Fruit fly (Drosophila melanogaster) whole organism, embryonic: ENCODE results near the gene Cyp12a5.

Experiments used
- ATbp ChIP-seq: fragments of 200-800 bp; sonication (Bioruptor generic); optimal IDR thresholded peaks from 2 replicates; lab custom pipeline; 2017; ENCODE audit warnings: missing biosample characterization, mild to moderate bottlenecking, missing genetic modification characterization, missing genetic modification reagents
- Aef1 ChIP-seq: fragments of 200-800 bp; sonication (Bioruptor generic); IDR thresholded peaks from 3 replicates; pipeline ENCODE4 v1.3.6; 2022; ENCODE audit warnings: missing biosample characterization, missing genetic modification characterization
- Blimp-1 ChIP-seq: fragments of 200-800 bp; sonication (Bioruptor generic); optimal IDR thresholded peaks from 3 replicates; lab custom pipeline; 2018; ENCODE audit warnings: missing biosample characterization, missing genetic modification characterization, mild to moderate bottlenecking, moderate library complexity, missing genetic modification reagents
- CG10209 ChIP-seq: fragments of 200-800 bp; sonication (Bioruptor generic); optimal IDR thresholded peaks from 3 replicates; lab custom pipeline; 2017; ENCODE audit warnings: missing biosample characterization, mild to moderate bottlenecking, missing genetic modification characterization, missing genetic modification reagents
- CG10267 ChIP-seq: fragments of 200-800 bp; sonication (Bioruptor generic); optimal IDR thresholded peaks from 2 replicates; lab custom pipeline; 2018; ENCODE audit warnings: missing biosample characterization, mild to moderate bottlenecking, missing genetic modification characterization, moderate library complexity
- CG10959 ChIP-seq: fragments of 200-800 bp; sonication (Bioruptor generic); IDR thresholded peaks from 2 replicates; pipeline ENCODE4 v1.3.6; 2022; ENCODE audit warnings: missing biosample characterization, missing genetic modification characterization
- CG14667 ChIP-seq: fragments of 200-800 bp; sonication (Bioruptor generic); IDR thresholded peaks from 2 replicates; pipeline ENCODE4 v1.3.6; 2022; ENCODE audit warnings: missing biosample characterization, missing genetic modification characterization
- CG1647 ChIP-seq: fragments of 200-800 bp; sonication (Bioruptor generic); optimal IDR thresholded peaks from 3 replicates; lab custom pipeline; 2016; ENCODE audit warnings: missing biosample characterization, missing genetic modification characterization
- CG16813 ChIP-seq: fragments of 200-800 bp; sonication (Bioruptor generic); IDR thresholded peaks from 3 replicates; pipeline ENCODE4 v1.3.6; 2022; ENCODE audit warnings: missing biosample characterization, missing genetic modification characterization; ENCODE audit not compliant: partially characterized antibody
- CG17328 ChIP-seq: fragments of 200-800 bp; sonication (Bioruptor generic); IDR thresholded peaks from 2 replicates; pipeline ENCODE4 v1.3.6; 2022; ENCODE audit warnings: missing biosample characterization, missing genetic modification characterization
- CG17359 ChIP-seq: fragments of 200-800 bp; sonication (Bioruptor generic); optimal IDR thresholded peaks from 3 replicates; lab custom pipeline; 2018; ENCODE audit warnings: missing biosample characterization, mild to moderate bottlenecking, missing genetic modification characterization, moderate library complexity
- CG17829 ChIP-seq: fragments of 200-800 bp; optimal IDR thresholded peaks from 2 replicates; lab custom pipeline; 2019; ENCODE audit warnings: missing biosample characterization, mild to moderate bottlenecking, missing genetic modification characterization, moderate library complexity
- CG1832 ChIP-seq: fragments of 200-800 bp; sonication (Bioruptor generic); optimal IDR thresholded peaks from 2 replicates; lab custom pipeline; 2017; ENCODE audit warnings: missing biosample characterization, mild to moderate bottlenecking, missing genetic modification characterization, inconsistent platforms
- CG2678 ChIP-seq: fragments of 200-800 bp; sonication (Bioruptor generic); optimal IDR thresholded peaks from 3 replicates; lab custom pipeline; 2019; ENCODE audit warnings: missing biosample characterization, mild to moderate bottlenecking, missing genetic modification characterization, moderate library complexity
- CG30020 ChIP-seq: fragments of 200-800 bp; optimal IDR thresholded peaks from 2 replicates; lab custom pipeline; 2019; ENCODE audit warnings: missing biosample characterization, mild to moderate bottlenecking, missing genetic modification characterization, moderate library complexity
- CG3163 ChIP-seq: fragments of 200-800 bp; sonication (Bioruptor generic); optimal IDR thresholded peaks from 3 replicates; lab custom pipeline; 2016; ENCODE audit warnings: missing biosample characterization, missing genetic modification characterization
- CG34376 ChIP-seq: fragments of 200-800 bp; sonication (Bioruptor generic); optimal IDR thresholded peaks from 2 replicates; lab custom pipeline; 2018; ENCODE audit warnings: missing biosample characterization, mild to moderate bottlenecking, missing genetic modification characterization
- CG6254 ChIP-seq: fragments of 200-800 bp; sonication (Bioruptor generic); optimal IDR thresholded peaks from 3 replicates; lab custom pipeline; 2017; ENCODE audit warnings: mild to moderate bottlenecking, missing biosample characterization, missing genetic modification reagents, missing genetic modification characterization
- CG7987 ChIP-seq: fragments of 200-800 bp; sonication (Bioruptor generic); optimal IDR thresholded peaks from 2 replicates; lab custom pipeline; 2018; ENCODE audit warnings: missing biosample characterization, mild to moderate bottlenecking, missing genetic modification characterization, moderate library complexity
- CG9876 ChIP-seq: fragments of 200-800 bp; sonication (Bioruptor generic); optimal IDR thresholded peaks from 2 replicates; lab custom pipeline; 2016; ENCODE audit warnings: missing biosample characterization, missing genetic modification characterization
- Camta ChIP-seq: fragments of 200-800 bp; sonication (Bioruptor generic); optimal IDR thresholded peaks from 2 replicates; lab custom pipeline; 2016; ENCODE audit warnings: missing biosample characterization, missing genetic modification characterization
- CkIIα-i1 ChIP-seq: fragments of 200-800 bp; sonication (Bioruptor generic); IDR thresholded peaks from 2 replicates; pipeline ENCODE4 v1.3.6; 2022; ENCODE audit warnings: missing biosample characterization, missing genetic modification characterization
- CoRest ChIP-seq: fragments of 200-800 bp; sonication (Bioruptor generic); optimal IDR thresholded peaks from 3 replicates; lab custom pipeline; 2018; ENCODE audit warnings: missing biosample characterization, mild to moderate bottlenecking, missing genetic modification characterization, moderate library complexity
- Doc2 ChIP-seq: fragments of 200-800 bp; sonication (Bioruptor generic); IDR thresholded peaks from 2 replicates; pipeline ENCODE4 v1.3.6; 2022; ENCODE audit warnings: missing biosample characterization, missing genetic modification characterization
- Doc3 ChIP-seq: fragments of 200-800 bp; sonication (Bioruptor generic); IDR thresholded peaks from 3 replicates; pipeline ENCODE4 v1.3.6; 2022; ENCODE audit warnings: missing biosample characterization, missing genetic modification characterization; ENCODE audit not compliant: partially characterized antibody
- Drgx ChIP-seq: fragments of 200-800 bp; sonication (Bioruptor generic); IDR thresholded peaks from 2 replicates; pipeline ENCODE4 v1.3.6; 2022; ENCODE audit warnings: missing biosample characterization, missing genetic modification characterization
- HLH3B ChIP-seq: fragments of 200-800 bp; sonication (Bioruptor generic); IDR thresholded peaks from 2 replicates; pipeline ENCODE4 v1.3.6; 2022; ENCODE audit warnings: missing biosample characterization, missing genetic modification characterization
- Lpt ChIP-seq: fragments of >200 bp; optimal IDR thresholded peaks from 2 replicates; lab custom pipeline; 2018; ENCODE audit warnings: missing biosample characterization, missing genetic modification characterization
- MBD-R2 ChIP-seq: fragments of 200-800 bp; sonication (Bioruptor generic); IDR thresholded peaks from 2 replicates; pipeline ENCODE4 v1.3.6; 2022; ENCODE audit warnings: missing biosample characterization, missing genetic modification characterization
- Nf-YA ChIP-seq: fragments of 200-800 bp; sonication (Bioruptor generic); IDR thresholded peaks from 2 replicates; pipeline ENCODE4 v1.3.6; 2022; ENCODE audit warnings: missing biosample characterization, missing genetic modification characterization
- PHDP ChIP-seq: fragments of 200-800 bp; sonication (Bioruptor generic); optimal IDR thresholded peaks from 3 replicates; lab custom pipeline; 2018; ENCODE audit warnings: missing biosample characterization, mild to moderate bottlenecking, missing genetic modification characterization, moderate library complexity
- Sox102F ChIP-seq: fragments of 200-800 bp; sonication (Bioruptor generic); optimal IDR thresholded peaks from 2 replicates; lab custom pipeline; 2018; ENCODE audit warnings: missing biosample characterization, mild to moderate bottlenecking, missing genetic modification characterization, moderate library complexity
- danr ChIP-seq: fragments of 200-800 bp; sonication (Bioruptor generic); IDR thresholded peaks from 2 replicates; pipeline ENCODE4 v1.3.6; 2022; ENCODE audit warnings: missing biosample characterization, missing genetic modification characterization
- gce ChIP-seq: fragments of 200-800 bp; sonication (Bioruptor generic); IDR thresholded peaks from 3 replicates; pipeline ENCODE4 v1.3.6; 2022; ENCODE audit warnings: missing biosample characterization, missing genetic modification characterization
- jigr1 ChIP-seq: fragments of 200-800 bp; sonication (Bioruptor generic); IDR thresholded peaks from 3 replicates; pipeline ENCODE4 v1.3.6; 2022; ENCODE audit warnings: missing biosample characterization, missing genetic modification characterization
- ken ChIP-seq: fragments of 200-800 bp; sonication (Bioruptor generic); IDR thresholded peaks from 3 replicates; pipeline ENCODE4 v1.3.6; 2022; ENCODE audit warnings: missing biosample characterization, missing genetic modification characterization
- lilli ChIP-seq: fragments of 200-800 bp; sonication (Bioruptor generic); optimal IDR thresholded peaks from 3 replicates; lab custom pipeline; 2016; ENCODE audit warnings: missing biosample characterization, missing genetic modification characterization
- lola ChIP-seq, 3 experiments: fragments of >200 bp in 2 of 3; fragments of 200-800 bp in 1 of 3; sonication (Bioruptor generic) in 1 of 3; optimal IDR thresholded peaks; 2 replicates each; lab custom pipeline; 2017 to 2019; ENCODE audit warnings: missing biosample characterization in 3 of 3, missing genetic modification characterization in 3 of 3, mild to moderate bottlenecking in 1 of 3, moderate library complexity in 1 of 3
- phol ChIP-seq: fragments of 200-800 bp; sonication (Bioruptor generic); optimal IDR thresholded peaks from 3 replicates; lab custom pipeline; 2018; ENCODE audit warnings: missing biosample characterization, mild to moderate bottlenecking, missing genetic modification characterization, moderate library complexity
- pum ChIP-seq: fragments of 200-800 bp; sonication (Bioruptor generic); optimal IDR thresholded peaks from 2 replicates; lab custom pipeline; 2016; ENCODE audit warnings: missing biosample characterization, missing genetic modification characterization
- ranshi ChIP-seq: fragments of 200-800 bp; sonication (Bioruptor generic); IDR thresholded peaks from 2 replicates; pipeline ENCODE4 v1.3.6; 2022; ENCODE audit warnings: missing biosample characterization, missing genetic modification characterization
- row ChIP-seq: fragments of 200-800 bp; sonication (Bioruptor generic); IDR thresholded peaks from 3 replicates; pipeline ENCODE4 v1.3.6; 2022; ENCODE audit warnings: missing biosample characterization, missing genetic modification characterization
- salm ChIP-seq: fragments of 200-800 bp; sonication (Bioruptor generic); optimal IDR thresholded peaks from 2 replicates; lab custom pipeline; 2018; ENCODE audit warnings: missing biosample characterization, mild to moderate bottlenecking, missing genetic modification characterization
- sim ChIP-seq: fragments of 200-800 bp; sonication (Bioruptor generic); IDR thresholded peaks from 2 replicates; pipeline ENCODE4 v1.3.6; 2022; ENCODE audit warnings: missing biosample characterization, missing genetic modification characterization
- sob ChIP-seq: fragments of 200-800 bp; sonication (Bioruptor generic); IDR thresholded peaks from 2 replicates; pipeline ENCODE4 v1.3.6; 2022; ENCODE audit warnings: missing biosample characterization, missing genetic modification characterization
- trem ChIP-seq: fragments of 200-800 bp; optimal IDR thresholded peaks from 3 replicates; lab custom pipeline; 2019; ENCODE audit warnings: missing biosample characterization, mild to moderate bottlenecking, missing genetic modification characterization, moderate library complexity
- twi ChIP-seq: fragments of 200-800 bp; optimal IDR thresholded peaks from 2 replicates; lab custom pipeline; 2019; ENCODE audit warnings: missing biosample characterization, mild to moderate bottlenecking, missing genetic modification characterization, moderate library complexity
- unpg ChIP-seq: fragments of 200-800 bp; sonication (Bioruptor generic); optimal IDR thresholded peaks from 3 replicates; lab custom pipeline; 2018; ENCODE audit warnings: missing biosample characterization, mild to moderate bottlenecking, missing genetic modification characterization, moderate library complexity
- vnd ChIP-seq: fragments of 200-800 bp; sonication (Bioruptor generic); IDR thresholded peaks from 3 replicates; pipeline ENCODE4 v1.3.6; 2022; ENCODE audit warnings: missing biosample characterization, missing genetic modification characterization; ENCODE audit not compliant: partially characterized antibody
- zf30C ChIP-seq: fragments of 200-800 bp; sonication (Bioruptor generic); optimal IDR thresholded peaks from 3 replicates; lab custom pipeline; 2018; ENCODE audit warnings: missing biosample characterization, mild to moderate bottlenecking, missing genetic modification characterization

Gene Cyp12a5

DNA sequence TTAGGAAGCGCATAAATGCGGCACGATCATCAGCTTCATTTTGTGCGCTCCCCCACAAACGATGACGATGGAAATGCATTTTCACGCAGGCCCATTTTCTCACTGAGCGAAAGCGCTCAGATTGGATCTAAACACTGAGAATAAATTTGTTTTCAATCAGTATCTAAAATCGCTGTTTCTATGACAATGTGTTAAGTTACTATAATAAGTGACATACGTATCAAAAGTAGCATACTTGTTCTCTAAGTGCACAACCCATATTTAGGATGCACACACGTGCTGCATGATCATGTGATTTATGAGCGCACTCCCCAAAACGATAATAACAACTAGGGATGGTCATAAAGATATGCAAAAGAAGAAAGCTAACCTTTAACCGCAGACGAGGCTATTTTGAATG lies 24.3 kb upstream of the Cyp12a5 start (continued):
- no peak for TF ChIP-seq Camta
- peak; percentile 16 for TF ChIP-seq zf30C (GFP tag; lab: Kevin White, UChicago)
- no peak for TF ChIP-seq vnd (GFP tag; lab: Robert Waterston, UW)
- no peak for TF ChIP-seq MBD-R2 (GFP tag; lab: Robert Waterston, UW)
- TF ChIP-seq CG2678 (tag; lab: Kevin White, UChicago): peak; percentile 13
- no peak for TF ChIP-seq pum (GFP tag; lab: Kevin White, UChicago)
- TF ChIP-seq CG3163: no peak
- TF ChIP-seq trem: peak; percentile 6
- no peak for TF ChIP-seq jigr1 (GFP tag; lab: Robert Waterston, UW)
- TF ChIP-seq Lpt (GFP tag; lab: Kevin White, UChicago): no peak
- 0 out of 3 replicates have a peak, but pooled peaks have one; percentile 36 for TF ChIP-seq ken
- TF ChIP-seq row: peak; percentile 56; the same call in 2 of the 3 replicates
- TF ChIP-seq HLH3B: 0 out of 2 replicates have a peak, but pooled peaks have one; percentile 19
- 0 out of 2 replicates have a peak, but pooled peaks have one; percentile 33 for TF ChIP-seq CG14667 (GFP tag; lab: Robert Waterston, UW)
- peak; percentile 27 for TF ChIP-seq unpg (GFP tag; lab: Kevin White, UChicago)
- TF ChIP-seq CG6254 (GFP tag; lab: Kevin White, UChicago): peak; percentile 37
- TF ChIP-seq twi (tag; lab: Kevin White, UChicago): peak; percentile 47
- TF ChIP-seq CG10267: peak; percentile 15
- TF ChIP-seq lilli: no peak
- TF ChIP-seq Doc3 (GFP tag; lab: Robert Waterston, UW): no peak
- peak; percentile 39 for TF ChIP-seq CG17829
- no peak for TF ChIP-seq Doc2
- TF ChIP-seq CG10959 (GFP tag; lab: Robert Waterston, UW): no peak
- TF ChIP-seq Sox102F: peak; percentile 8
- no peak for TF ChIP-seq CG34376 (GFP tag; lab: Kevin White, UChicago)
- TF ChIP-seq CG1647 (GFP tag; lab: Kevin White, UChicago): no peak
- no peak for TF ChIP-seq salm (tag; lab: Kevin White, UChicago)
- peak; percentile 4 for TF ChIP-seq CG17359 (tag; lab: Kevin White, UChicago)
- TF ChIP-seq CkIIα-i1 (GFP tag; lab: Robert Waterston, UW): no peak
- TF ChIP-seq CG10209 (GFP tag; lab: Kevin White, UChicago): peak; percentile 17
- peak; percentile 54 for TF ChIP-seq Blimp-1
- TF ChIP-seq CG30020 (tag; lab: Kevin White, UChicago): no peak
- TF ChIP-seq gce (GFP tag; lab: Robert Waterston, UW): 0 out of 3 replicates have a peak, but pooled peaks have one; percentile 22
- TF ChIP-seq PHDP (tag; lab: Kevin White, UChicago): no peak
- TF ChIP-seq ranshi: 0 out of 2 replicates have a peak, but pooled peaks have one; percentile 10
- TF ChIP-seq sob (GFP tag; lab: Robert Waterston, UW): no peak
- peak; percentile 11 for TF ChIP-seq CoRest (tag; lab: Kevin White, UChicago)
- peak; percentile 29 for TF ChIP-seq phol (tag; lab: Kevin White, UChicago)
- TF ChIP-seq sim (GFP tag; lab: Robert Waterston, UW): 0 out of 2 replicates have a peak, but pooled peaks have one; percentile 27
- TF ChIP-seq CG17328 (GFP tag; lab: Robert Waterston, UW): 0 out of 2 replicates have a peak, but pooled peaks have one; percentile 39
- 0 out of 2 replicates have a peak, but pooled peaks have one; percentile 16 for TF ChIP-seq Drgx (GFP tag; lab: Robert Waterston, UW)
- peak; percentile 23 for TF ChIP-seq ATbp (GFP tag; lab: Kevin White, UChicago)
- TF ChIP-seq Nf-YA: no peak
- TF ChIP-seq CG1832 (GFP tag; lab: Kevin White, UChicago): no peak
- TF ChIP-seq CG9876 (GFP tag; lab: Kevin White, UChicago): no peak
- no peak for TF ChIP-seq danr
- TF ChIP-seq CG16813 (GFP tag; lab: Robert Waterston, UW): no peak
- no peak for TF ChIP-seq CG7987 (GFP tag; lab: Kevin White, UChicago)
- TF ChIP-seq Aef1 (GFP tag; lab: Robert Waterston, UW): no peak
- TF ChIP-seq lola (GFP tag; optimal IDR thresholded peaks at IDR 0.05; lab: Kevin White, UChicago): peak in 1 of 3 experiments; percentile 45
